Worm (Caenorhabditis elegans): Measurements from ENCODE around the gene trip-4.

trip-4 gene

DNA sequence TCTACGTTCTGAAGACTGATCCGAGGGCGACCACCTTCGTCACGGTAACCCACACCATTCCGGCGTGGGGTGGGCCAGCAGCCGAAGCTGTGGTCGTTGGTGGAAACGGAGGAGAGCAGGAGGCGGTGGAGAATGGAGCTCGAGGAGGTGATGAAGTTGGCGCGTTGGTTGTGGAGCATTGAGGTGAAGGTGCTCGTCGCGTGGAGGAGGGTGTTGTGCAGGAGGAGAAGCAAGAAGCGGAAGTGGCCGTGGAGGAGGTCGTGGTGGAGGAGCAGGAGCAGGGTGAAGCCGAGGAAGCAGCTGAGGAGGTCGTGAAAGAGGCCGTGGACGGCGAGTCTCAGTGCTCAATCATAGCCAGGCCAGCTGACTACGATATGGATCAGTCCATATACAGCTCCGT is 19.1 kb downstream of the trip-4 start, which contains the start of gene Y53F4B.17:
Gene Y53F4B.17 (plus strand): TSS at position 375 of the 400 bp plus-strand sequence.
- TF ChIP-seq aly-1 (tag; optimal IDR thresholded peaks at IDR 0.05) (peak; percentile 62), hmg-4 (GFP tag; optimal IDR thresholded peaks at IDR 0.05) (peak; percentile 3), hmbx-1 (tag; optimal IDR thresholded peaks at IDR 0.05) (no peak)

DNA sequence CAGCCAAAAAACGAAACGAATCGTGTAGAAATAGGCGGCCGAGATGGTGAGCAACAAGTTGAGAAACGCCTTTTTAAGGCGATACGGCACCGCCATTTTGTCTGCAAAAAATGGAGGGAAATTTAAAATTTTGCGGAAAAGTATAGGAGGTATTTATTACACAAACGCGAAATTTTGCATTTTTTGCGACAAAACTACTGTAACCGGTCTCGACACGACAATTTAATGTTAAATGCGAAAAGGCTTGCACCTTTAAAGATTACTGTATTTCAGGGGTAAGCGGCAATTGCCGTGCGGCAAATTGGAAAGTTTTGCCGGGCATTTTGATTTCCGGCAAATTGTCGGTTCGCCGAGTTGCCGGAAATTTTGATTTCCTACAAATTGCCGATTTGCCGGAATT is 32.4 kb downstream of the trip-4 start, which contains the start of gene Y53F4B.18:
Gene Y53F4B.18 (minus strand): TSS at position 101 of the 400 bp plus-strand sequence.
- TF ChIP-seq ceh-36 (tag; optimal IDR thresholded peaks at IDR 0.05) (no peak), hmbx-1 (tag; optimal IDR thresholded peaks at IDR 0.05) (no peak), scrt-1 (GFP tag; IDR thresholded peaks at IDR 0.05) (no peak), hmg-4 (GFP tag; optimal IDR thresholded peaks at IDR 0.05) (no peak), F13C5.2 (tag; optimal IDR thresholded peaks at IDR 0.05) (no peak), tbx-11 (GFP tag; IDR thresholded peaks at IDR 0.05) (no peak), flt-1 (GFP tag; IDR thresholded peaks at IDR 0.05) (no peak), aly-1 (tag; optimal IDR thresholded peaks at IDR 0.05) (no peak)

DNA sequence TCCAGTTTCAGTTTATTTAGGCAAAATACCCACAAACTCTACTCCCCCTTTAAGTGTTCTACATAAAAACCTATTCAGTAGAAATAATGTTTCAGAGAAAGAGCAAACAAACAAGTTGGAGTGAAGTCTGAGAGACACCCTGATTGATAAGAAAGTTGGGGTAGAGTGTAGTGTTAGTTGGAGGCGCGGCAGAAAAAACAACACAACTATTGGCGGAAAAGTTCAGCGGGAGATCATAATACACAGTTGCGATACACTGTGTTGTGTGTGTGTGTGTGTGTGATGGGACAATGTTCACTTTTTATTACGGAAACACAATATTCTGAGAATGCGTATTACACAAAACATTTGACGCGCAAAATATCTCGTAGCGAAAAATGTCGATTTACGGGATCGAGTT is 35.6 kb downstream of the trip-4 start:
- TF ChIP-seq tbx-11 (GFP tag; IDR thresholded peaks at IDR 0.05) (no peak), tbx-37 (GFP tag; conservative IDR thresholded peaks at IDR 0.05) (no peak), ceh-36 (tag; optimal IDR thresholded peaks at IDR 0.05) (no peak), ets-7 (tag; optimal IDR thresholded peaks at IDR 0.05) (no peak), hmbx-1 (tag; optimal IDR thresholded peaks at IDR 0.05) (no peak), ama-1 (optimal IDR thresholded peaks at IDR 0.05) (no peak), flt-1 (GFP tag; IDR thresholded peaks at IDR 0.05) (no peak), ceh-13 (GFP tag; optimal IDR thresholded peaks at IDR 0.05) (no peak), scrt-1 (GFP tag; IDR thresholded peaks at IDR 0.05) (no peak), hmg-4 (GFP tag; optimal IDR thresholded peaks at IDR 0.05) (no peak), B0310.2 (tag; optimal IDR thresholded peaks at IDR 0.05) (no peak), F13C5.2 (tag; optimal IDR thresholded peaks at IDR 0.05) (no peak), pes-1 (GFP tag; IDR thresholded peaks at IDR 0.05) (no peak), sea-1 (GFP tag; conservative IDR thresholded peaks at IDR 0.05) (no peak), aly-1 (tag; optimal IDR thresholded peaks at IDR 0.05) (no peak)

DNA sequence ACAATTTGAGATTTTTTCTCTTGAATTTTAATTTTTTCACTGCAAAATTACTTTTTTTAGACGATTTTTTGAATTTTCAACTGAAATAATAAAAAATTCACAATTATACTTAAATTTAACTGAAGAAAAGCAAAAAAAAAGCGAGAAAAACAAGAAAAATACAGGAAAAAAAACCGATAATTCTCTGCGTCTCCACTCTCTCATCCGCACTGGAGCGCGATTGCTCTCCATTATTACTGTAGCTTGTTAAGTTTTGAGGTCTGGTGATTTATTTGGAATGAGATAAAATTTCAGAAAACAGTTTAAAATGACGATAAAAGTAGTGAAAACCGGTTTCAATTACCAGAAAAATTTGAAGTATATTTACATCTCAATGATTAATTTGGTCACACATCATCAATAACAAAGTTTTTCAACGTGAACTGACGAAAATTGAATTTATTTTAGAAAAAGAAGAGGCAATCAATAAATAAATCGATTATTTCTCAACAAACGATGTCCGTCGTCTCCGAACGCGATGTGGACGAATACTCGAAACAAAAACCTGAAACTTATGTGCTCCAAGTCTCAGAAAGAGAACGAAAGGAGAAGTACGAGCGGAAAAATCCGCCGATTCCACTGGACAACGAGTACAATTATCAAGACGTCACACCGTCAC is 37.7 kb downstream of the trip-4 start, which contains the start of gene Y53F4B.19:
Gene Y53F4B.19 (plus strand): TSS at position 157 of the 658 bp plus-strand sequence.
- TF ChIP-seq sea-1 (GFP tag; conservative IDR thresholded peaks at IDR 0.05) (no peak), flt-1 (GFP tag; IDR thresholded peaks at IDR 0.05) (no peak), tbx-37 (GFP tag; conservative IDR thresholded peaks at IDR 0.05) (no peak), tra-4 (tag; optimal IDR thresholded peaks at IDR 0.05) (no peak), hmg-4 (GFP tag; optimal IDR thresholded peaks at IDR 0.05) (no peak), tbx-11 (GFP tag; IDR thresholded peaks at IDR 0.05) (no peak), aly-1 (tag; optimal IDR thresholded peaks at IDR 0.05) (no peak), ceh-13 (GFP tag; optimal IDR thresholded peaks at IDR 0.05) (no peak), pes-1 (GFP tag; IDR thresholded peaks at IDR 0.05) (no peak), ama-1 (optimal IDR thresholded peaks at IDR 0.05) (no peak), hmbx-1 (tag; optimal IDR thresholded peaks at IDR 0.05) (no peak), ets-7 (tag; optimal IDR thresholded peaks at IDR 0.05) (no peak), B0310.2 (tag; optimal IDR thresholded peaks at IDR 0.05) (no peak)

DNA sequence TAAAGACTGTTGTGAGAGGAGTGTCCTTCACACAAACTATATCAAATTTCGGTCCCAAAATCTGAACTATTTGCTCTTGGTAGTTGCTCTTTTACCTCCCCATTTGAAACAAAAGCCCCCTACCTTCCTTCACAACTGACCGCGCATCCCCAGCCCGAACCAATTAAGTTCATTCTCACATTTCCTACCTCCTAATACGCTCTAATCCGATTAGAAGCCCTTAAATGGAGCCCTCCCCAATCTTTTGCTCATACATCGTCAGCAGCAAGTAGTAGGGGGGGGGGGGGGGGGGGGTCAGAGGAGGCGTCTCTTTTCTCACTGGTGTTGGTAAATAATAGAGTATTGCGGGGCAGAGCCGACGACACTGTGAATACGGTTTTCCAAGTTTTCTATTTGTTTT is 41.3 kb downstream of the trip-4 start:
- TF ChIP-seq pes-1 (GFP tag; IDR thresholded peaks at IDR 0.05) (no peak), hmg-4 (GFP tag; optimal IDR thresholded peaks at IDR 0.05) (peak; percentile 58), tra-4 (tag; optimal IDR thresholded peaks at IDR 0.05) (no peak), ceh-36 (tag; optimal IDR thresholded peaks at IDR 0.05) (peak; percentile 21)

DNA sequence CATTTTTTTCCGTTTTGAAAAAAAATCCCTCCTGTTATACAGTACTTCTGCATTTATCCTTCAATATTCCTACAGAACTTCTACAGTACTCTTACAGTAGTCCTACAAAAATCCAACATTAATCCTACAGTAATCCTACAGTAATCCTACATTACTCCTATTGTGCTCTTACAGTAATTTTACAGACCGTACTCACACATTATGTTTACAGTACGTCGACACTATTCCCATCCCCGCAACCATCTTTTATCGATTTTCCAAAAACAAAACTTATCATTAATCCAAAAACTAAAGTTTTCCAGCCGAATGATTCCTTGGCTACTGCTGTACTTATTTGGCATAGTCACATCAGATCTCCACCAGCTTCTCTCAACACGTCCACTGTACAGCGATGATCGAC is 45.0 kb downstream of the trip-4 start, which contains the start of gene Y53F4B.20:
Gene Y53F4B.20 (plus strand): TSS at position 301 of the 400 bp plus-strand sequence.
- no peak for TF ChIP-seq aly-1 (tag; optimal IDR thresholded peaks at IDR 0.05)
- TF ChIP-seq ceh-13 (GFP tag; optimal IDR thresholded peaks at IDR 0.05): no peak
- TF ChIP-seq hmbx-1 (tag; optimal IDR thresholded peaks at IDR 0.05): no peak

DNA sequence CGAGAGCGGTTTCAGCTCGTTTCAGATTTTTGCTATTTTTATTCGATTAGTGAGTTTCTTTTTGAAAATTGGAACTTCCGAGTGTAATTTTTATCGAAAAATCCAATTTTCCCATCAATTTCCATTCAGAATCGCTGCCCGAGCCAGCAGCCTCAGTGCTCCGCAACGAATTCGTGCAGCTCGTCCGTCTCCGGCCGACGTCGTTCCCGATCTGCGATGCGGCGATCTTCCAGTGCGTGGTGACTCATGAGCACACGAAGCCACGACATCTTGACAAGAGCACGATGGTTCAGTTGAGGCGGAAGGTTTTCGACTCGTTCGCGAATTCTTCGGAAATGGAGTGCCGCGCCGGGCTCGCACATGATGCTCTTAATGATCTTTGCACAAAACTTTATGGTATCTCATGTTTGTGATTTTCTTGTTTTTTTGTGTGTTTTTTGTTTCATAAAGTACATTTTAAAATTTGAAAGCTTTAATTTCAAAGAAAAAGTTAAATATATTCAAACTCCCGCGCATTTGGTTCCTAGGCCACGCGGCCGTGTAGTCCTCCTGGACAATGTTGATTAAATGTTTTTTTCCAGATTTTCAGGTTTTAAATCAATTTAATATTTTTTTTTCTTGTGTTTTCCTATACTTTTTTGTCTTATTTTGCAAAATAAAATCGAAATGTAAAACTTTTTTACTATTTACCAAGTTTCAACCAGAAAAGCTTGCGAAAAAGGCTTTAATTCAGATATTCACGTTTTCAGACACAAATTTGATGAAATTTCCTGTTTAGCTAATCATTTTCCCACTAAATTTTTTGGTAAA is 50.1 kb downstream of the trip-4 start:
- TF ChIP-seq sea-1 (GFP tag; conservative IDR thresholded peaks at IDR 0.05) (no peak), tra-4 (tag; optimal IDR thresholded peaks at IDR 0.05) (no peak), ets-7 (tag; optimal IDR thresholded peaks at IDR 0.05) (no peak), hmg-4 (GFP tag; optimal IDR thresholded peaks at IDR 0.05) (no peak), ama-1 (optimal IDR thresholded peaks at IDR 0.05) (no peak), F13C5.2 (tag; optimal IDR thresholded peaks at IDR 0.05) (no peak), tbx-11 (GFP tag; IDR thresholded peaks at IDR 0.05) (no peak), tbx-37 (GFP tag; conservative IDR thresholded peaks at IDR 0.05) (peak; percentile 38; the same call in 1 of the 2 replicates), ceh-13 (GFP tag; optimal IDR thresholded peaks at IDR 0.05) (no peak), pes-1 (GFP tag; IDR thresholded peaks at IDR 0.05) (peak; percentile 57; the same call in 1 of the 2 replicates), hmbx-1 (tag; optimal IDR thresholded peaks at IDR 0.05) (no peak)

DNA sequence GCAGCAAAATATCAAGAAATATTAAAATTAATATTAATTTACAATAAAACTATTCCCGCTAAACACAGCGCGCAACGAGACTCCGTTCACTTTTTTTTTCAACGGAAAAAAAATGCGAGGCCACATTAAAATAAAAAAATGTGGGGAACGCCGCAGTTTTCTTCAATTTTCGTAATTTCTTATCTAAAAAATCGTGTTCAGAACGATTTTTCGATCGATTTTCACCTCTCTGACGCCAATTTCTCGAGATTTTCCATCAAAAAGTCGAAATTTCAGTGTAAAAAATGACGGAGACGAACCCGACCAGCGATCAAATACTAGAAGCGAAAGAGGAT is 50.7 kb downstream of the trip-4 start, which contains the start of gene Y53F4B.21:
Gene Y53F4B.21 (plus strand): TSS at position 285 of the 335 bp plus-strand sequence.
- TF ChIP-seq ceh-36 (tag; optimal IDR thresholded peaks at IDR 0.05) (no peak), hnd-1 (tag; optimal IDR thresholded peaks at IDR 0.05) (no peak), hmbx-1 (tag; optimal IDR thresholded peaks at IDR 0.05) (no peak), tra-4 (tag; optimal IDR thresholded peaks at IDR 0.05) (no peak), scrt-1 (GFP tag; IDR thresholded peaks at IDR 0.05) (no peak), ama-1 (optimal IDR thresholded peaks at IDR 0.05) (no peak), tbx-11 (GFP tag; IDR thresholded peaks at IDR 0.05) (no peak), pes-1 (GFP tag; IDR thresholded peaks at IDR 0.05) (no peak), aly-1 (tag; optimal IDR thresholded peaks at IDR 0.05) (no peak), flt-1 (GFP tag; IDR thresholded peaks at IDR 0.05) (no peak), hmg-4 (GFP tag; optimal IDR thresholded peaks at IDR 0.05) (no peak), tbx-37 (GFP tag; conservative IDR thresholded peaks at IDR 0.05) (no peak), ceh-13 (GFP tag; optimal IDR thresholded peaks at IDR 0.05) (no peak), sea-1 (GFP tag; conservative IDR thresholded peaks at IDR 0.05) (no peak), B0310.2 (tag; optimal IDR thresholded peaks at IDR 0.05) (no peak), F13C5.2 (tag; optimal IDR thresholded peaks at IDR 0.05) (no peak), ets-7 (tag; optimal IDR thresholded peaks at IDR 0.05) (no peak)
